Fruit fly (Drosophila melanogaster): Measurements from ENCODE around the gene CG8852.

dm6 chr2L:3495465-3495864 is 29.5 kb upstream of the CG8852 start:
- no peak for TF ChIP-seq GATAe (GFP tag; conservative IDR thresholded peaks at IDR 0.05)
- no peak for TF ChIP-seq CkIIα-i1 (GFP tag; IDR thresholded peaks at IDR 0.05)
- TF ChIP-seq CG3838 (GFP tag; optimal IDR thresholded peaks at IDR 0.05) = no peak

Measured in whole organism, embryonic.